Fruit fly (Drosophila melanogaster) whole organism, embryonic: ENCODE results near the gene CG14286.

Experiments used
- Bdp1 ChIP-seq: fragments of 200-800 bp; sonication (Bioruptor generic); optimal IDR thresholded peaks from 3 replicates; lab custom pipeline; 2016; ENCODE audit warnings: missing biosample characterization, missing genetic modification characterization
- CG10654 ChIP-seq: fragments of 200-800 bp; sonication (Bioruptor generic); optimal IDR thresholded peaks from 2 replicates; lab custom pipeline; 2016; ENCODE audit warnings: missing biosample characterization, missing genetic modification characterization
- CG11247 ChIP-seq: fragments of 200-800 bp; sonication (Bioruptor generic); IDR thresholded peaks from 2 replicates; pipeline ENCODE4 v1.3.6; 2022; ENCODE audit warnings: missing biosample characterization, missing genetic modification characterization
- CG11723 ChIP-seq: fragments of 200-800 bp; sonication (Bioruptor generic); optimal IDR thresholded peaks from 2 replicates; lab custom pipeline; 2017; ENCODE audit warnings: missing biosample characterization, mild to moderate bottlenecking, missing genetic modification characterization
- CG13894 ChIP-seq: fragments of 200-800 bp; sonication (Bioruptor generic); optimal IDR thresholded peaks from 3 replicates; lab custom pipeline; 2018; ENCODE audit warnings: missing biosample characterization, mild to moderate bottlenecking, missing genetic modification characterization, moderate library complexity
- CG14667 ChIP-seq: fragments of 200-800 bp; sonication (Bioruptor generic); IDR thresholded peaks from 2 replicates; pipeline ENCODE4 v1.3.6; 2022; ENCODE audit warnings: missing biosample characterization, missing genetic modification characterization
- CG1603 ChIP-seq: fragments of 200-800 bp; sonication (Bioruptor generic); optimal IDR thresholded peaks from 2 replicates; lab custom pipeline; 2019; ENCODE audit warnings: missing biosample characterization, mild to moderate bottlenecking, missing genetic modification characterization, moderate library complexity
- CG31365 ChIP-seq: fragments of 200-800 bp; sonication (Bioruptor generic); optimal IDR thresholded peaks from 2 replicates; lab custom pipeline; 2018; ENCODE audit warnings: missing biosample characterization, mild to moderate bottlenecking, missing genetic modification characterization
- CG3726 ChIP-seq: fragments of 200-800 bp; sonication (Bioruptor generic); IDR thresholded peaks from 3 replicates; pipeline ENCODE4, ENCODE4 v1.3.6; 2022; ENCODE audit warnings: missing biosample characterization, missing genetic modification characterization
- CG4360 ChIP-seq: fragments of 200-800 bp; sonication (Bioruptor generic); IDR thresholded peaks from 2 replicates; pipeline ENCODE4 v1.3.6; 2022; ENCODE audit warnings: missing biosample characterization, missing genetic modification characterization
- CG4707 ChIP-seq: fragments of 200-800 bp; sonication (Bioruptor generic); optimal IDR thresholded peaks from 2 replicates; lab custom pipeline; 2018; ENCODE audit warnings: missing biosample characterization, mild to moderate bottlenecking, missing genetic modification characterization, moderate library complexity
- CG6791 ChIP-seq: fragments of 200-800 bp; sonication (Bioruptor generic); IDR thresholded peaks from 3 replicates; pipeline ENCODE4 v1.3.6; 2022; ENCODE audit warnings: missing biosample characterization, missing genetic modification characterization; ENCODE audit not compliant: partially characterized antibody
- CG7745 ChIP-seq: fragments of 200-800 bp; sonication (Bioruptor generic); optimal IDR thresholded peaks from 2 replicates; lab custom pipeline; 2018; ENCODE audit warnings: missing biosample characterization, mild to moderate bottlenecking, missing genetic modification characterization, moderate library complexity
- CG7928 ChIP-seq: fragments of 200-800 bp; sonication (Bioruptor generic); optimal IDR thresholded peaks from 2 replicates; lab custom pipeline; 2017; ENCODE audit warnings: missing biosample characterization, mild to moderate bottlenecking, missing genetic modification characterization
- CG8281 ChIP-seq: fragments of 200-800 bp; sonication (Bioruptor generic); optimal IDR thresholded peaks from 2 replicates; lab custom pipeline; 2018; ENCODE audit warnings: missing biosample characterization, mild to moderate bottlenecking, missing genetic modification characterization, moderate library complexity
- CG8290 ChIP-seq, 3 experiments: fragments of 200-800 bp; sonication (Bioruptor generic); optimal IDR thresholded peaks; 2 replicates each; lab custom pipeline; 2016 to 2019; ENCODE audit warnings: missing biosample characterization in 3 of 3, missing genetic modification characterization in 3 of 3, mild to moderate bottlenecking in 2 of 3, moderate library complexity in 1 of 3
- CG9609 ChIP-seq: fragments of 200-800 bp; sonication (Bioruptor generic); optimal IDR thresholded peaks from 3 replicates; lab custom pipeline; 2016; ENCODE audit warnings: missing biosample characterization, missing genetic modification characterization
- CG9876 ChIP-seq: fragments of 200-800 bp; sonication (Bioruptor generic); optimal IDR thresholded peaks from 2 replicates; lab custom pipeline; 2016; ENCODE audit warnings: missing biosample characterization, missing genetic modification characterization
- CrebB ChIP-seq: fragments of 200-800 bp; sonication (Bioruptor generic); optimal IDR thresholded peaks from 3 replicates; lab custom pipeline; 2018; ENCODE audit warnings: missing biosample characterization, mild to moderate bottlenecking, missing genetic modification characterization
- Dip2 ChIP-seq: fragments of 200-800 bp; sonication (Bioruptor generic); IDR thresholded peaks from 2 replicates; pipeline ENCODE4 v1.3.6; 2022; ENCODE audit warnings: missing biosample characterization, missing genetic modification characterization
- Hmx ChIP-seq: fragments of 200-800 bp; sonication (Bioruptor generic); optimal IDR thresholded peaks from 2 replicates; lab custom pipeline; 2016; ENCODE audit warnings: missing biosample characterization, missing genetic modification characterization
- Hr78 ChIP-seq, 2 experiments: fragments of 200-800 bp in 1 of 2; fragments of >200 bp in 1 of 2; sonication (Bioruptor generic) in 1 of 2; optimal IDR thresholded peaks; 2 replicates each; lab custom pipeline; 2017 to 2019; ENCODE audit warnings: missing biosample characterization in 2 of 2, missing genetic modification characterization in 2 of 2, mild to moderate bottlenecking in 1 of 2, moderate library complexity in 1 of 2
- Jarid2 ChIP-seq: fragments of 200-800 bp; sonication (Bioruptor generic); optimal IDR thresholded peaks from 3 replicates; lab custom pipeline; 2017; ENCODE audit warnings: mild to moderate bottlenecking, missing biosample characterization, missing genetic modification reagents, missing genetic modification characterization
- Med ChIP-seq: fragments of 200-800 bp; sonication (Bioruptor generic); peaks from one replicate; lab custom pipeline; 2016; ENCODE audit warnings: missing biosample characterization, missing genetic modification characterization, mild to moderate bottlenecking, inconsistent platforms, moderate library complexity
- Myb ChIP-seq: fragments of 200-800 bp; sonication (Bioruptor generic); optimal IDR thresholded peaks from 2 replicates; lab custom pipeline; 2016; ENCODE audit warnings: missing biosample characterization, missing genetic modification characterization
- Ravus ChIP-seq: fragments of 200-800 bp; sonication (Bioruptor generic); IDR thresholded peaks from 2 replicates; pipeline ENCODE4 v1.3.6; 2022; ENCODE audit warnings: missing biosample characterization, missing genetic modification characterization
- Rx ChIP-seq: fragments of 200-800 bp; sonication (Bioruptor generic); IDR thresholded peaks from 2 replicates; pipeline ENCODE4 v1.3.6; 2022; ENCODE audit warnings: missing biosample characterization, missing genetic modification characterization
- Vsx1 ChIP-seq: fragments of 200-800 bp; sonication (Bioruptor generic); optimal IDR thresholded peaks from 2 replicates; lab custom pipeline; 2017; ENCODE audit warnings: missing biosample characterization, mild to moderate bottlenecking, missing genetic modification characterization, missing genetic modification reagents
- Xbp1 ChIP-seq: fragments of 200-800 bp; sonication (Bioruptor generic); optimal IDR thresholded peaks from 3 replicates; lab custom pipeline; 2016; ENCODE audit warnings: missing biosample characterization, mild to moderate bottlenecking, missing genetic modification characterization
- bab2 ChIP-seq: fragments of 200-800 bp; sonication (Bioruptor generic); optimal IDR thresholded peaks from 2 replicates; lab custom pipeline; 2016; ENCODE audit warnings: missing biosample characterization, missing genetic modification characterization
- bsh ChIP-seq, 2 experiments: fragments of 200-800 bp; sonication (Bioruptor generic); optimal IDR thresholded peaks; 2 replicates each; lab custom pipeline; 2017 to 2018; ENCODE audit warnings: mild to moderate bottlenecking in 2 of 2, missing biosample characterization in 2 of 2, missing genetic modification characterization in 2 of 2, moderate library complexity in 1 of 2
- cato ChIP-seq: fragments of 200-800 bp; sonication (Bioruptor generic); optimal IDR thresholded peaks from 2 replicates; lab custom pipeline; 2016; ENCODE audit warnings: missing biosample characterization, missing genetic modification characterization, borderline replicate concordance
- dmrt99B ChIP-seq: fragments of 200-800 bp; sonication (Bioruptor generic); optimal IDR thresholded peaks from 2 replicates; lab custom pipeline; 2018; ENCODE audit warnings: missing biosample characterization, mild to moderate bottlenecking, missing genetic modification characterization, moderate library complexity
- eve ChIP-seq, 2 experiments: fragments of >200 bp; optimal IDR thresholded peaks; 2 replicates each; lab custom pipeline; 2017; ENCODE audit warnings: missing biosample characterization in 2 of 2, missing genetic modification characterization in 2 of 2
- ewg ChIP-seq: fragments of 200-800 bp; sonication (Bioruptor generic); optimal IDR thresholded peaks from 3 replicates; lab custom pipeline; 2017; ENCODE audit warnings: mild to moderate bottlenecking, missing biosample characterization, missing genetic modification reagents, missing genetic modification characterization
- fd3F ChIP-seq: fragments of 200-800 bp; sonication (Bioruptor generic); optimal IDR thresholded peaks from 2 replicates; lab custom pipeline; 2018; ENCODE audit warnings: missing biosample characterization, mild to moderate bottlenecking, missing genetic modification characterization, moderate library complexity
- gcm2 ChIP-seq: fragments of 200-800 bp; sonication (Bioruptor generic); optimal IDR thresholded peaks from 2 replicates; lab custom pipeline; 2016; ENCODE audit warnings: missing biosample characterization, missing genetic modification characterization
- kay ChIP-seq: fragments of 200-800 bp; sonication (Bioruptor generic); optimal IDR thresholded peaks from 2 replicates; lab custom pipeline; 2016; ENCODE audit warnings: missing biosample characterization, missing genetic modification characterization
- lmd ChIP-seq: fragments of 200-800 bp; sonication (Bioruptor generic); IDR thresholded peaks from 2 replicates; pipeline ENCODE4 v1.3.6; 2022; ENCODE audit warnings: missing biosample characterization, missing genetic modification characterization
- odd ChIP-seq: fragments of 200-800 bp; sonication (Bioruptor generic); optimal IDR thresholded peaks from 2 replicates; lab custom pipeline; 2017; ENCODE audit warnings: missing biosample characterization, mild to moderate bottlenecking, missing genetic modification characterization
- otp ChIP-seq: fragments of 200-800 bp; sonication (Bioruptor generic); IDR thresholded peaks from 3 replicates; pipeline ENCODE4, ENCODE4 v1.3.6; 2022; ENCODE audit warnings: missing biosample characterization, missing genetic modification characterization
- run ChIP-seq: fragments of 200-800 bp; sonication (Bioruptor generic); optimal IDR thresholded peaks from 3 replicates; lab custom pipeline; 2018; ENCODE audit warnings: missing biosample characterization, mild to moderate bottlenecking, missing genetic modification characterization
- sd ChIP-seq: fragments of 200-800 bp; sonication (Bioruptor generic); optimal IDR thresholded peaks from 3 replicates; lab custom pipeline; 2018; ENCODE audit warnings: missing biosample characterization, mild to moderate bottlenecking, missing genetic modification characterization, moderate library complexity
- seq ChIP-seq: fragments of 200-800 bp; sonication (Bioruptor generic); IDR thresholded peaks from 2 replicates; pipeline ENCODE4 v1.3.6; 2022; ENCODE audit warnings: missing biosample characterization, missing genetic modification characterization
- sna ChIP-seq: fragments of 200-800 bp; sonication (Bioruptor generic); IDR thresholded peaks from 2 replicates; pipeline ENCODE4 v1.3.6; 2022; ENCODE audit warnings: missing biosample characterization, missing genetic modification characterization; ENCODE audit not compliant: partially characterized antibody
- sqz ChIP-seq: fragments of 200-800 bp; sonication (Bioruptor generic); optimal IDR thresholded peaks from 3 replicates; lab custom pipeline; 2018; ENCODE audit warnings: missing biosample characterization, mild to moderate bottlenecking, missing genetic modification characterization
- tgo ChIP-seq: fragments of 200-800 bp; sonication (Bioruptor generic); IDR thresholded peaks from 3 replicates; pipeline ENCODE4 v1.3.6; 2022; ENCODE audit warnings: missing biosample characterization, missing genetic modification characterization
- twi ChIP-seq: fragments of 200-800 bp; optimal IDR thresholded peaks from 2 replicates; lab custom pipeline; 2019; ENCODE audit warnings: missing biosample characterization, mild to moderate bottlenecking, missing genetic modification characterization, moderate library complexity

CG14286 gene

dm6 chr3R:18987428-18988416 is 36.2 kb upstream of the CG14286 start (continued):
- no peak for TF ChIP-seq Bdp1 (GFP tag; lab: Kevin White, UChicago)
- TF ChIP-seq odd (GFP tag; lab: Kevin White, UChicago) = peak; percentile 16
- TF ChIP-seq Hr78 (GFP tag; optimal IDR thresholded peaks at IDR 0.05; lab: Kevin White, UChicago) = no peak
- no peak for TF ChIP-seq CG3726 (GFP tag; lab: Robert Waterston, UW)
- no peak for TF ChIP-seq CrebB (tag; lab: Kevin White, UChicago)
- TF ChIP-seq CG8290 (GFP tag; optimal IDR thresholded peaks at IDR 0.05; lab: Kevin White, UChicago) = no peak
- no peak for TF ChIP-seq CG8290 (tag; optimal IDR thresholded peaks at IDR 0.05; lab: Kevin White, UChicago)
- peak; percentile 58 for TF ChIP-seq dmrt99B (tag; lab: Kevin White, UChicago)
- peak; percentile 32 for TF ChIP-seq CG9609
- TF ChIP-seq Dip2 = no peak
- TF ChIP-seq gcm2 (GFP tag; lab: Kevin White, UChicago) = no peak
- no peak for TF ChIP-seq CG11247
- peak; percentile 2 for TF ChIP-seq ewg (GFP tag; lab: Kevin White, UChicago)
- TF ChIP-seq fd3F = no peak
- TF ChIP-seq sna (GFP tag; lab: Robert Waterston, UW) = no peak
- peak; percentile 12 for TF ChIP-seq run (tag; lab: Kevin White, UChicago)
- TF ChIP-seq Jarid2 = no peak
- peak; percentile 95 for TF ChIP-seq twi (tag; lab: Kevin White, UChicago)
- TF ChIP-seq Med (GFP tag; lab: Kevin White, UChicago) = peak; percentile 48
- no peak for TF ChIP-seq otp (GFP tag; lab: Robert Waterston, UW)
- TF ChIP-seq sd (tag; lab: Kevin White, UChicago) = peak; percentile 80
- no peak for TF ChIP-seq CG10654 (GFP tag; lab: Kevin White, UChicago)
- no peak for TF ChIP-seq CG11723 (GFP tag; lab: Kevin White, UChicago)
- TF ChIP-seq sqz (GFP tag; lab: Kevin White, UChicago) = peak; percentile 34
- no peak for TF ChIP-seq seq (GFP tag; lab: Robert Waterston, UW)
- TF ChIP-seq tgo (GFP tag; lab: Robert Waterston, UW) = no peak
- no peak for TF ChIP-seq CG9876
- peak; percentile 5 for TF ChIP-seq CG1603 (tag; lab: Kevin White, UChicago)
- TF ChIP-seq bsh (GFP tag; optimal IDR thresholded peaks at IDR 0.05; lab: Kevin White, UChicago) = peak in 1 of 2 experiments; percentile 45
- TF ChIP-seq CG6791 (GFP tag; lab: Robert Waterston, UW) = no peak
- no peak for TF ChIP-seq eve (GFP tag; optimal IDR thresholded peaks at IDR 0.05; lab: Kevin White, UChicago)
- TF ChIP-seq Rx (GFP tag; lab: Robert Waterston, UW) = no peak
- no peak for TF ChIP-seq CG14667
- TF ChIP-seq CG13894 = no peak
- TF ChIP-seq Hmx (GFP tag; lab: Kevin White, UChicago) = no peak
- TF ChIP-seq Xbp1 (GFP tag; lab: Kevin White, UChicago) = peak; percentile 16
- TF ChIP-seq lmd = no peak
- TF ChIP-seq cato (GFP tag; lab: Kevin White, UChicago) = no peak
- TF ChIP-seq CG4707 = peak; percentile 18
- no peak for TF ChIP-seq kay
- TF ChIP-seq CG8281 (tag; lab: Kevin White, UChicago) = no peak
- TF ChIP-seq CG7928 (GFP tag; lab: Kevin White, UChicago) = no peak
- TF ChIP-seq CG4360 (GFP tag; lab: Robert Waterston, UW) = 0 out of 2 replicates have a peak, but pooled peaks have one; percentile 20
- TF ChIP-seq Myb (GFP tag; lab: Kevin White, UChicago) = no peak
- no peak for TF ChIP-seq Ravus (GFP tag; lab: Robert Waterston, UW)
- no peak for TF ChIP-seq CG7745
- TF ChIP-seq Vsx1 = no peak
- TF ChIP-seq CG31365 (tag; lab: Kevin White, UChicago) = no peak
- no peak for TF ChIP-seq bab2 (GFP tag; lab: Kevin White, UChicago)
